Worm (Caenorhabditis elegans): Measurements from ENCODE around the gene ZK546.2.

DNA sequence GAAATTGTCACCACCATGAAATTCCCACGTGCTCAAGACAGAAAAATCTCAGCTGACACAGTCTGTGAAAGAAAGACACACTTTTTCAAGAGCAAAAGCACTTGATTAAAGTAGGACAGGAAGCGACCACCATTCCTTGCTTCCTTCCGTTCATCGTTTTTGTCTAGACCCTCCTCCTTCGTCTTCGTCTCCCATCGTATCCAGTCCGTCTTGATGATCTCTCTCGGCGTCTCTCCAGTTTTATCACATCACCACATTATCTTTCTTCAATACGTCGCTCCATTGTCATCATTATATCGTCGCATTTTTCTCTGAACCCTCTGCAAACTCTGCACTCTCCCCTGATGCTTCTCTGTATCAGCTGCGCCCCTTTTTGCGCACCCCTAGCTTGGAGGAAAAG, 37.7 kb upstream of the ZK546.2 start:
- TF ChIP-seq snpc-4 (tag; optimal IDR thresholded peaks at IDR 0.05) (no peak), lin-39 (tag; optimal IDR thresholded peaks at IDR 0.05) (no peak), mdl-1 (tag; optimal IDR thresholded peaks at IDR 0.05) (no peak), nhr-237 (tag; optimal IDR thresholded peaks at IDR 0.05) (no peak), unc-62 (GFP tag; optimal IDR thresholded peaks at IDR 0.05) (no peak), lin-13 (GFP tag; optimal IDR thresholded peaks at IDR 0.05) (no peak), F16B12.6 (tag; optimal IDR thresholded peaks at IDR 0.05) (no peak)

Data from whole organism, L1 larva.